Fruit fly (Drosophila melanogaster): ENCODE measurements around the gene CG8478.

Gene CG8478

DNA sequence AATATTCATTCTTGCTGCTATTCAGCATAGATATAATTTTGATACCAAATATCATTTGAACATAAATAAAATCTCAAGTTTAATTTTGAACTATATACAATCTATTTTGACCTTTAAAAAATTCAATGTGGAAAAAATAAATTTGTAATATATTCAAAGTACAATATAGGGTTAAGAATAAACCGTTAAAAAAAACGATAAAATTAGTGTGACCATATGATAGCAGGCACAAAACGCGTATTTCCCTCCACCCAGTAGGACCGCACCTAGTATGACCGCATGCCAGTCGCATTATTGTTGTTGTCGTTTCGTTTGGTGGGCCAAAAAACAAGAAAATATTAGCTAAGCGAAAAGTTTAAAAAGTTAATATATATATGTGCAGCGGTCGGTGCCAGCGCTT is 29.6 kb downstream of the CG8478 start, which contains the start of gene CG8516 (continued):
- TF ChIP-seq CG11762 (GFP tag; optimal IDR thresholded peaks at IDR 0.05; ENCODE audit: insufficient read depth) (no peak), net (GFP tag; optimal IDR thresholded peaks at IDR 0.05) (no peak), CG7368 (GFP tag; optimal IDR thresholded peaks at IDR 0.05) (no peak), CG34406 (GFP tag; optimal IDR thresholded peaks at IDR 0.05) (no peak), OdsH (GFP tag; optimal IDR thresholded peaks at IDR 0.05) (no peak)

DNA sequence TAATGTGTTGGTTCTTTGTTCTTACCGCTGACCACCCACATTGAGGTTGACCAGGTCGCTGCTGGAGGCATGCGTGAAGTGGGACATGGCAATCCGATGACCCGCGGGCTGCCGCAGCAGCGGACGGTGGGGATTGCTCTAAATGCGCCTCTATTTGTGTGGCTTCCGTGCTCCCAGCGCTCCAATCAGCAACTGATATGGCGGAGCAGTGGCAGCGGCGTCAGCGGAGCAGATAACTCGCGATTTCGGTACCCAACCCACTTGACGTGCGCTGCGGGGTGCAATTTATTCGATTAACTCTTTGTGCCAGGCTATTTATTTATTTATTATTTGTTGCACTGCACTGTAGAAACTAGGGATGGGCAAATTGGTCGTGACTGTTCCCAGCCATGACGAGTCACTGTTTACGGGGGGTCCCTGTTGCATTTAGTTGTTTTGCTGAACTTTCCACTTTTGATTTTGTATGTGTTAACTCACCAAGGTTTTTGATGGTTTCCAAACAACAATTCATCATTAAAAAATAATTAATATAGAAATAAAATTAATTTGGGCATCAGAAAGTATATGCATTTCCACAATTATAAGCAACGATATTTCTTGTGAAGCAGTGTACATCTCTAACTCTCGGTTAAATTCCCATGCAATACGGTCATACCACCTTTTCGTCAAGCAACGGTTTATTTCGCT is 37.3 kb downstream of the CG8478 start, which contains the start of the genes CG9467 and CG8526:
CG9467 (minus strand) TSS at position 383 of the 687 bp plus-strand sequence.
CG8526 (plus strand) TSS at position 637 of the 687 bp plus-strand sequence.
- TF ChIP-seq CG8319 (GFP tag; optimal IDR thresholded peaks at IDR 0.05) = no peak
- peak; percentile 69 for TF ChIP-seq esn (GFP tag; optimal IDR thresholded peaks at IDR 0.05)
- peak; percentile 58 for TF ChIP-seq Sox15 (GFP tag; optimal IDR thresholded peaks at IDR 0.05)
- TF ChIP-seq Gug (GFP tag; IDR thresholded peaks at IDR 0.05) = no peak
- TF ChIP-seq Ets96B (tag; optimal IDR thresholded peaks at IDR 0.05) = peak; percentile 50
- no peak for TF ChIP-seq CG7368 (GFP tag; optimal IDR thresholded peaks at IDR 0.05)
- TF ChIP-seq svp (GFP tag) = peak; percentile 97
- peak; percentile 52 for TF ChIP-seq Hr39 (GFP tag; optimal IDR thresholded peaks at IDR 0.05)
- TF ChIP-seq CG16779 (tag; optimal IDR thresholded peaks at IDR 0.05) = no peak
- no peak for TF ChIP-seq achi (GFP tag; optimal IDR thresholded peaks at IDR 0.05)
- no peak for TF ChIP-seq CG4318 (GFP tag; optimal IDR thresholded peaks at IDR 0.05)
- no peak for TF ChIP-seq salr (GFP tag; optimal IDR thresholded peaks at IDR 0.05)
- no peak for TF ChIP-seq Hr4 (GFP tag; optimal IDR thresholded peaks at IDR 0.05)
- no peak for TF ChIP-seq Lpt (GFP tag; optimal IDR thresholded peaks at IDR 0.05)
- TF ChIP-seq CG31627 (GFP tag; optimal IDR thresholded peaks at IDR 0.05) = peak; percentile 55
- TF ChIP-seq fkh (GFP tag; optimal IDR thresholded peaks at IDR 0.05) = peak; percentile 85
- peak; percentile 51 for TF ChIP-seq Sox14 (GFP tag; optimal IDR thresholded peaks at IDR 0.05)
- TF ChIP-seq Eip78C (GFP tag) = peak; percentile 83
- TF ChIP-seq Eip93F (GFP tag; optimal IDR thresholded peaks at IDR 0.05) = peak; percentile 48
- peak; percentile 60 for TF ChIP-seq CG34406 (GFP tag; optimal IDR thresholded peaks at IDR 0.05)
- TF ChIP-seq eg (GFP tag; IDR thresholded peaks at IDR 0.05) = peak; percentile 47; the same call in 1 of the 3 replicates
- no peak for TF ChIP-seq fd85E (GFP tag; optimal IDR thresholded peaks at IDR 0.05)
- TF ChIP-seq topi (GFP tag; optimal IDR thresholded peaks at IDR 0.05) = no peak
- peak; percentile 26 for TF ChIP-seq dac (GFP tag; optimal IDR thresholded peaks at IDR 0.05)
- no peak for TF ChIP-seq spab (GFP tag; optimal IDR thresholded peaks at IDR 0.05)
- TF ChIP-seq CG9139 (GFP tag; optimal IDR thresholded peaks at IDR 0.05) = no peak
- TF ChIP-seq Smox (GFP tag; optimal IDR thresholded peaks at IDR 0.05) = no peak
- no peak for TF ChIP-seq net (GFP tag; optimal IDR thresholded peaks at IDR 0.05)
- no peak for TF ChIP-seq CG6276 (GFP tag; optimal IDR thresholded peaks at IDR 0.05)
- TF ChIP-seq CG10631 (GFP tag; optimal IDR thresholded peaks at IDR 0.05) = no peak
- no peak for TF ChIP-seq ss (GFP tag; optimal IDR thresholded peaks at IDR 0.05)
- TF ChIP-seq lz (GFP tag; optimal IDR thresholded peaks at IDR 0.05) = peak; percentile 67
- TF ChIP-seq CG6854 (GFP tag; optimal IDR thresholded peaks at IDR 0.05) = peak; percentile 31
- TF ChIP-seq CG1621 (tag; optimal IDR thresholded peaks at IDR 0.05) = no peak
- no peak for TF ChIP-seq CG10669 (GFP tag; optimal IDR thresholded peaks at IDR 0.05)
- TF ChIP-seq Met (GFP tag; optimal IDR thresholded peaks at IDR 0.05) = no peak
- peak; percentile 64 for TF ChIP-seq CG3032 (tag; optimal IDR thresholded peaks at IDR 0.05)
- peak; percentile 59 for TF ChIP-seq acj6 (GFP tag; optimal IDR thresholded peaks at IDR 0.05)
- peak; percentile 61 for TF ChIP-seq cyc (GFP tag; optimal IDR thresholded peaks at IDR 0.05)
- 0 out of 2 replicates have a peak, but pooled peaks have one; percentile 23 for TF ChIP-seq CG15336 (GFP tag; IDR thresholded peaks at IDR 0.05)
- TF ChIP-seq Blimp-1 (GFP tag; optimal IDR thresholded peaks at IDR 0.05) = peak; percentile 29
- TF ChIP-seq Ets21C (GFP tag; optimal IDR thresholded peaks at IDR 0.05) = no peak
- TF ChIP-seq Eip75B (GFP tag; optimal IDR thresholded peaks at IDR 0.05) = no peak
- TF ChIP-seq CG6792 (GFP tag; optimal IDR thresholded peaks at IDR 0.05) = peak; percentile 42
- no peak; the same call in 1 of the 2 replicates for TF ChIP-seq CG11294 (GFP tag; IDR thresholded peaks at IDR 0.05)
- no peak for TF ChIP-seq CG11762 (GFP tag; optimal IDR thresholded peaks at IDR 0.05; ENCODE audit: insufficient read depth)
- TF ChIP-seq Hr38 (GFP tag; optimal IDR thresholded peaks at IDR 0.05) = no peak
- peak; percentile 49 for TF ChIP-seq CG11902 (GFP tag; optimal IDR thresholded peaks at IDR 0.05)
